Worm (Caenorhabditis elegans) whole organism, L4/young adult: ENCODE results near the gene ptc-3.

Experiments
- dao-5 ChIP-seq: sonication (generic microtip); optimal IDR thresholded peaks from 2 replicates; lab custom pipeline; 2016; ENCODE audit warnings: missing genotype, missing genetic modification characterization, moderate library complexity, missing compliant biosample characterization
- him-1 ChIP-seq: sonication (generic microtip); optimal IDR thresholded peaks from 2 replicates; lab custom pipeline; 2016; ENCODE audit warnings: missing genotype, missing genetic modification reagents, missing genetic modification characterization, missing compliant biosample characterization

DNA sequence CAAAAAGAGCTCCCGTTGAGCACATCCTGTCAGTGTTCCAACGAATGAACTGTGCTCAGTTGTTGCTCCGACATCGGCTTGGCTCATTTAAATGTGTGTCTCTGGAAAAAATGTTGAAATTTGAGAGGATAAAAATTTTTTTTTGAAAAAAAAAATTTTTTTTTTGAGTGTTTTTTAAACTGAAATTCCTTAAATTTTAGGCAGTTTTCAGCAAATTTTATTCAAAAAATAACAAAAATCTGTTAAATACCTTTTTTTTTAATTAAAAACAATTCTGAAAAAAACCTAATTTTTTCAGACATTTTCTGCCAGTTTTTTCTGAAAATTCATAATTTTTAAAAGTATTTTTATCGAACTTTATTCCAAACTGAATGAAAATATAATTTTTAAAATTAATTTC, 32.4 kb upstream of the ptc-3 start, which contains the start of gene pigw-1:
- TF ChIP-seq dao-5 (tag; lab: Kevin White, UChicago) (no peak), him-1 (tag; lab: Kevin White, UChicago) (no peak)
